Fruit fly (Drosophila melanogaster): Measurements from ENCODE around the gene RYa-R.
A peak's percentile ranks its signal among the peaks of the same experiment; 100 is the strongest.

Gene RYa-R

dm6 chr3R:26964452-26965133 is 32.2 kb upstream of the RYa-R start, which contains the start of gene Tsp97E (continued):
- no peak for TF ChIP-seq CG4328 (GFP tag; optimal IDR thresholded peaks at IDR 0.05)
- peak; percentile 40 for TF ChIP-seq CG12659 (GFP tag; optimal IDR thresholded peaks at IDR 0.05)
- TF ChIP-seq btn (GFP tag; optimal IDR thresholded peaks at IDR 0.05), result no peak
- TF ChIP-seq CG32767 (GFP tag; IDR thresholded peaks at IDR 0.05), result no peak
- no peak for TF ChIP-seq CG1024 (GFP tag; IDR thresholded peaks at IDR 0.05)
- no peak for TF ChIP-seq ara (GFP tag; IDR thresholded peaks at IDR 0.05)
- TF ChIP-seq CG31388 (GFP tag; optimal IDR thresholded peaks at IDR 0.05), result no peak
- peak; percentile 48 for TF ChIP-seq CG2129 (GFP tag; IDR thresholded peaks at IDR 0.05; ENCODE audit: partially characterized antibody)
- peak; percentile 100 for TF ChIP-seq Blimp-1 (GFP tag; optimal IDR thresholded peaks at IDR 0.05)
- no peak for TF ChIP-seq pnt (GFP tag; optimal IDR thresholded peaks at IDR 0.05)
- TF ChIP-seq CG6654 (GFP tag; optimal IDR thresholded peaks at IDR 0.05), result no peak
- 0 out of 3 replicates have a peak, but pooled peaks have one; percentile 32 for TF ChIP-seq Opbp (GFP tag; IDR thresholded peaks at IDR 0.05; ENCODE audit: partially characterized antibody)
- TF ChIP-seq Antp (GFP tag; optimal IDR thresholded peaks at IDR 0.05), result no peak
- TF ChIP-seq croc (GFP tag; conservative IDR thresholded peaks at IDR 0.05), result no peak
- no peak for TF ChIP-seq grn (GFP tag; optimal IDR thresholded peaks at IDR 0.05)
- no peak for TF ChIP-seq lmd (GFP tag; IDR thresholded peaks at IDR 0.05)
- no peak for TF ChIP-seq NC2β (GFP tag; optimal IDR thresholded peaks at IDR 0.05)
- TF ChIP-seq Abd-B (GFP tag; optimal IDR thresholded peaks at IDR 0.05), result no peak
- no peak for TF ChIP-seq CG9437 (GFP tag; optimal IDR thresholded peaks at IDR 0.05)
- no peak for TF ChIP-seq Hey (tag; optimal IDR thresholded peaks at IDR 0.05)
- TF ChIP-seq CG15601 (tag; optimal IDR thresholded peaks at IDR 0.05), result peak; percentile 32
- no peak for TF ChIP-seq CG4424 (GFP tag; optimal IDR thresholded peaks at IDR 0.05)
- TF ChIP-seq dan (GFP tag; IDR thresholded peaks at IDR 0.05), result no peak
- no peak for TF ChIP-seq pb (GFP tag; optimal IDR thresholded peaks at IDR 0.05)
- TF ChIP-seq hb (GFP tag; IDR thresholded peaks at IDR 0.05; ENCODE audit: partially characterized antibody), result peak; percentile 80
- TF ChIP-seq tx (GFP tag; optimal IDR thresholded peaks at IDR 0.05), result no peak
- TF ChIP-seq CG1529 (GFP tag; optimal IDR thresholded peaks at IDR 0.05), result no peak
- TF ChIP-seq CG7987 (GFP tag; optimal IDR thresholded peaks at IDR 0.05), result no peak
- no peak for TF ChIP-seq slou (GFP tag; optimal IDR thresholded peaks at IDR 0.05)
- TF ChIP-seq Optix (GFP tag; IDR thresholded peaks at IDR 0.05), result no peak
- TF ChIP-seq sc (optimal IDR thresholded peaks at IDR 0.05), result no peak
- TF ChIP-seq sc (GFP tag; optimal IDR thresholded peaks at IDR 0.05), result no peak
- no peak for TF ChIP-seq CHES-1-like (GFP tag; optimal IDR thresholded peaks at IDR 0.05)
- TF ChIP-seq CG6854 (GFP tag; optimal IDR thresholded peaks at IDR 0.05), result no peak
- peak; percentile 91 for TF ChIP-seq nerfin-2 (GFP tag; IDR thresholded peaks at IDR 0.05; ENCODE audit: partially characterized antibody)
- no peak for TF ChIP-seq CG17359 (tag; optimal IDR thresholded peaks at IDR 0.05)
- TF ChIP-seq Oli (tag; optimal IDR thresholded peaks at IDR 0.05), result no peak
- no peak for TF ChIP-seq CG11456 (GFP tag; IDR thresholded peaks at IDR 0.05)
- TF ChIP-seq Bteb2 (GFP tag; optimal IDR thresholded peaks at IDR 0.05), result no peak
- TF ChIP-seq CG34376 (GFP tag; optimal IDR thresholded peaks at IDR 0.05), result peak; percentile 28
- TF ChIP-seq zen2 (GFP tag; IDR thresholded peaks at IDR 0.05; ENCODE audit: partially characterized antibody), result peak; percentile 54; the same call in 1 of the 3 replicates
- TF ChIP-seq Hr39 (optimal IDR thresholded peaks at IDR 0.05), result no peak
- TF ChIP-seq nau (GFP tag; optimal IDR thresholded peaks at IDR 0.05), result no peak
- no peak for TF ChIP-seq chm (GFP tag; IDR thresholded peaks at IDR 0.05)
- no peak for TF ChIP-seq CG12155 (GFP tag; optimal IDR thresholded peaks at IDR 0.05)
- TF ChIP-seq CG7271 (tag; optimal IDR thresholded peaks at IDR 0.05), result no peak
- no peak for TF ChIP-seq hth (optimal IDR thresholded peaks at IDR 0.05)
- TF ChIP-seq oc (tag; optimal IDR thresholded peaks at IDR 0.05), result no peak
- TF ChIP-seq gce (GFP tag; IDR thresholded peaks at IDR 0.05), result no peak
- no peak for TF ChIP-seq CG10321 (GFP tag; IDR thresholded peaks at IDR 0.05)
- no peak for TF ChIP-seq Neu2 (GFP tag; optimal IDR thresholded peaks at IDR 0.05; ENCODE audit: borderline replicate concordance)

Data from whole organism, embryonic.